Worm (Caenorhabditis elegans) whole organism, late embryonic: ENCODE results near the gene C35B1.5.

Source experiments
- K09A11.1 ChIP-seq: sonication (generic microtip); optimal IDR thresholded peaks from 2 replicates; lab custom pipeline; 2017; ENCODE audit warnings: antibody characterized with exemption, mild to moderate bottlenecking, missing genetic modification characterization, missing compliant biosample characterization; ENCODE audit not compliant: insufficient read depth
- ceh-9 ChIP-seq: sonication (generic microtip); optimal IDR thresholded peaks from 2 replicates; lab custom pipeline; 2016; ENCODE audit warnings: mild to moderate bottlenecking, missing genetic modification characterization, inconsistent platforms, missing compliant biosample characterization
- elt-2 ChIP-seq: sonication (generic microtip); optimal IDR thresholded peaks from 2 replicates; lab custom pipeline; 2016; ENCODE audit warnings: missing genetic modification reagents, missing genetic modification characterization, missing compliant biosample characterization
- nhr-11 ChIP-seq: fragments of 150-350 bp; optimal IDR thresholded peaks from 2 replicates; lab custom pipeline; 2014; ENCODE audit warnings: missing biosample characterization, missing genetic modification characterization
- pqm-1 ChIP-seq: sonication (generic microtip); optimal IDR thresholded peaks from 2 replicates; lab custom pipeline; 2016; ENCODE audit warnings: missing genetic modification characterization, missing compliant biosample characterization
- tbx-2 ChIP-seq: sonication (generic microtip); optimal IDR thresholded peaks from 2 replicates; lab custom pipeline; 2016; ENCODE audit warnings: missing genetic modification characterization, missing compliant biosample characterization
- unc-86 ChIP-seq: sonication (generic microtip); optimal IDR thresholded peaks from 2 replicates; lab custom pipeline; 2016; ENCODE audit warnings: missing genetic modification characterization, missing compliant biosample characterization
- zip-5 ChIP-seq: sonication (generic microtip); optimal IDR thresholded peaks from 2 replicates; lab custom pipeline; 2016; ENCODE audit warnings: missing genetic modification characterization, missing compliant biosample characterization

DNA sequence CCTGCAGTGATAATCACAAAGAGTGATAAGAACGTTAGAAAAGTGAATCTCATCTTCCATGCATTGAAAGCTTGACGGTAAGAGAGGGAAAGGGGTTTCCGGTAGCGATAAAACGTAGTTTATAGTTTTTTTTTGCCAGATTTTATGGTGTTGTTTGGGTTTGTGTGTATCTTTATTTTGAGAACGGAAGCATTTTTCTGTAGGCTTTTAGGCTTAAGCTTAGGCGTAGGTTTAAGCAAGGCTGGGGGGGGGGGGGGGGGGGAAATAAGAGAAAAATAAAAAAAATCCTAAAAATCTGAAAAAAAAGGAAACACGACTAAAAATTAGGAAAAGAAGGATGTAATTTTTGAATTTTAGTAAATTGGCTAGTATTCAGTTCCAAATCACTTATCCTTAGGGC, 5.1 kb downstream of the C35B1.5 start, which contains the start of gene C35B1.8:
- TF ChIP-seq K09A11.1 (tag; lab: Kevin White, UChicago) = no peak
- TF ChIP-seq tbx-2 (tag; lab: Kevin White, UChicago) = no peak
- no peak for TF ChIP-seq nhr-11 (tag; lab: Kevin White, UChicago)
- no peak for TF ChIP-seq unc-86 (tag; lab: Kevin White, UChicago)
- TF ChIP-seq elt-2 = no peak
- no peak for TF ChIP-seq pqm-1 (tag; lab: Kevin White, UChicago)
- TF ChIP-seq zip-5 = no peak
- no peak for TF ChIP-seq ceh-9
